Worm (Caenorhabditis elegans): ENCODE measurements around the gene let-653.
A peak's percentile ranks its signal among the peaks of the same experiment; 100 is the strongest.

The let-653 gene

ce11 chrIV:11877674-11878073 is 7.7 kb upstream of the let-653 start, which contains the start of gene pph-2:
TSS of gene pph-2 (minus strand) at chrIV:11877774.
- TF ChIP-seq zip-8 (tag; optimal IDR thresholded peaks at IDR 0.05) (no peak), unc-39 (tag; optimal IDR thresholded peaks at IDR 0.05) (no peak), pha-4 (tag; optimal IDR thresholded peaks at IDR 0.05) (no peak), ceh-83 (GFP tag; optimal IDR thresholded peaks at IDR 0.05) (no peak), nhr-76 (tag; optimal IDR thresholded peaks at IDR 0.05) (no peak), unc-62 (GFP tag; optimal IDR thresholded peaks at IDR 0.05) (no peak), nhr-2 (tag; optimal IDR thresholded peaks at IDR 0.05) (no peak), bed-3 (GFP tag; optimal IDR thresholded peaks at IDR 0.05) (no peak), lin-13 (tag; optimal IDR thresholded peaks at IDR 0.05) (no peak), tbx-8 (GFP tag; optimal IDR thresholded peaks at IDR 0.05) (no peak), ztf-11 (tag; optimal IDR thresholded peaks at IDR 0.05) (no peak), cnd-1 (tag; optimal IDR thresholded peaks at IDR 0.05) (no peak)

ce11 chrIV:11878249-11878648 is 7.2 kb upstream of the let-653 start, which contains the start of gene cutl-27:
TSS of gene cutl-27 (plus strand) at chrIV:11878549.
- TF ChIP-seq ceh-43 (GFP tag; optimal IDR thresholded peaks at IDR 0.05): no peak
- no peak for TF ChIP-seq elt-1 (tag; optimal IDR thresholded peaks at IDR 0.05; ENCODE audit: borderline replicate concordance, insufficient read depth)
- TF ChIP-seq ceh-83 (GFP tag; optimal IDR thresholded peaks at IDR 0.05): no peak
- TF ChIP-seq ceh-39 (tag; optimal IDR thresholded peaks at IDR 0.05): no peak
- TF ChIP-seq blmp-1 (tag; optimal IDR thresholded peaks at IDR 0.05): no peak

- TF ChIP-seq hlh-1 (tag; optimal IDR thresholded peaks at IDR 0.05): no peak
- TF ChIP-seq pha-4 (tag; optimal IDR thresholded peaks at IDR 0.05): no peak
- TF ChIP-seq lin-13 (tag; optimal IDR thresholded peaks at IDR 0.05): no peak
- no peak for TF ChIP-seq sptf-1 (tag; optimal IDR thresholded peaks at IDR 0.05)
- TF ChIP-seq zip-8 (tag; optimal IDR thresholded peaks at IDR 0.05): no peak
- no peak for TF ChIP-seq elt-3 (tag; optimal IDR thresholded peaks at IDR 0.05)
- no peak for TF ChIP-seq blmp-1 (tag; optimal IDR thresholded peaks at IDR 0.05)
- no peak for TF ChIP-seq nhr-12 (tag; optimal IDR thresholded peaks at IDR 0.05)
- no peak for TF ChIP-seq sem-2 (GFP tag; optimal IDR thresholded peaks at IDR 0.05)
- TF ChIP-seq lin-32 (GFP tag; optimal IDR thresholded peaks at IDR 0.05): no peak
- no peak for TF ChIP-seq ceh-83 (GFP tag; optimal IDR thresholded peaks at IDR 0.05)
- no peak for TF ChIP-seq mab-5 (tag; optimal IDR thresholded peaks at IDR 0.05)
- no peak for TF ChIP-seq nhr-237 (tag; optimal IDR thresholded peaks at IDR 0.05)
- TF ChIP-seq elt-1 (tag; optimal IDR thresholded peaks at IDR 0.05; ENCODE audit: borderline replicate concordance, insufficient read depth): no peak
- no peak for TF ChIP-seq ces-1 (GFP tag; optimal IDR thresholded peaks at IDR 0.05)
Observed at ce11 chrIV:11882534-11882933, 2.9 kb upstream of the let-653 start.

- TF ChIP-seq ceh-39 (tag; optimal IDR thresholded peaks at IDR 0.05): no peak
- TF ChIP-seq elt-1 (tag; optimal IDR thresholded peaks at IDR 0.05; ENCODE audit: borderline replicate concordance, insufficient read depth): peak; percentile 75
- TF ChIP-seq lsy-2 (tag; optimal IDR thresholded peaks at IDR 0.05): no peak
- no peak for TF ChIP-seq nhr-237 (tag; optimal IDR thresholded peaks at IDR 0.05)
- no peak for TF ChIP-seq mab-5 (tag; optimal IDR thresholded peaks at IDR 0.05)
- no peak for TF ChIP-seq ceh-83 (GFP tag; optimal IDR thresholded peaks at IDR 0.05)
- TF ChIP-seq sptf-1 (tag; optimal IDR thresholded peaks at IDR 0.05): no peak
- no peak for TF ChIP-seq unc-120 (tag; optimal IDR thresholded peaks at IDR 0.05; ENCODE audit: poor library complexity, severe bottlenecking)
- peak; percentile 94 for TF ChIP-seq ham-2 (GFP tag; optimal IDR thresholded peaks at IDR 0.05)
- TF ChIP-seq nhr-12 (tag; optimal IDR thresholded peaks at IDR 0.05): no peak
- TF ChIP-seq snpc-4 (tag; optimal IDR thresholded peaks at IDR 0.05): no peak
- TF ChIP-seq unc-62 (GFP tag; optimal IDR thresholded peaks at IDR 0.05): peak; percentile 41
- TF ChIP-seq hlh-1 (tag; optimal IDR thresholded peaks at IDR 0.05): no peak
- no peak for TF ChIP-seq mls-2 (tag; optimal IDR thresholded peaks at IDR 0.05)
- no peak for TF ChIP-seq tbx-8 (GFP tag; optimal IDR thresholded peaks at IDR 0.05)
- peak; percentile 63 for TF ChIP-seq blmp-1 (tag; optimal IDR thresholded peaks at IDR 0.05)
- TF ChIP-seq cnd-1 (tag; optimal IDR thresholded peaks at IDR 0.05): no peak
Observed at ce11 chrIV:11883478-11883877, 1.9 kb upstream of the let-653 start.

- TF ChIP-seq lin-32 (GFP tag; optimal IDR thresholded peaks at IDR 0.05) (no peak), mep-1 (tag; optimal IDR thresholded peaks at IDR 0.05) (no peak), unc-62 (GFP tag; optimal IDR thresholded peaks at IDR 0.05) (no peak), ceh-83 (GFP tag; optimal IDR thresholded peaks at IDR 0.05) (no peak), drap-1 (GFP tag; optimal IDR thresholded peaks at IDR 0.05) (no peak), sem-2 (GFP tag; optimal IDR thresholded peaks at IDR 0.05) (no peak), ceh-39 (tag; optimal IDR thresholded peaks at IDR 0.05) (no peak), hlh-1 (tag; optimal IDR thresholded peaks at IDR 0.05) (no peak), cnd-1 (tag; optimal IDR thresholded peaks at IDR 0.05) (no peak), nhr-28 (tag; optimal IDR thresholded peaks at IDR 0.05) (no peak)
Observed at ce11 chrIV:11892545-11892944, 7.1 kb downstream of the let-653 start.
